Fruit fly (Drosophila melanogaster) S2 (cell line): ENCODE data around the gene CG7560.

Experiments
- CG8478 ChIP-seq: fragments of >200 bp; optimal IDR thresholded peaks from 2 replicates; lab custom pipeline; 2018
- CTCF ChIP-seq, 2 experiments: fragments of >200 bp; optimal IDR thresholded peaks; 2 replicates each; lab custom pipeline; 2018

DNA sequence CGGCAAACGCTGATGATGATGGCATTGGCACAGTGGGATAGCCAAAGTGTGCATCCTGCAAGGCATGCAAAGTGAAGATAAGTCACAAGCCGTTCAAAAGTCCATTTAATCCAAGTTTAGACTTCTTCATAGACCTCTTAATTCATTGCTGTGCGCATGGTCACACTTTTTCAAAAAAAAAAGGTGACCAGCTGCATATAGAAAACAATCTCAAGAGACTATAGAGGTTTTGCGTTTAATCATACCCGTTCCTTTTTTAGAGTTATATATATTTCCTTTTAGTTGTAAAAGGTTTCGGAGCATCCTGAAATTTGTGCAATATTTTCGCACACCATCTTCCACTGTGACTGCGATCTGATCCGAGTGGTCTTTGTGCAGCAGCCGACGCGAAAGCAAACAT lies 10.5 kb upstream of the CG7560 start:
- TF ChIP-seq CG8478 (lab: Kevin White, UChicago) (no peak), CTCF (optimal IDR thresholded peaks at IDR 0.05; lab: Kevin White, UChicago) (no peak)
